Worm (Caenorhabditis elegans) whole organism, L4/young adult: ENCODE results near the gene C05G5.3.

Experiments used
- W03F9.2 ChIP-seq: fragments of 150-350 bp; optimal IDR thresholded peaks from 2 replicates; lab custom pipeline; 2014; ENCODE audit warnings: missing biosample characterization, missing genetic modification characterization
- dao-5 ChIP-seq: sonication (generic microtip); optimal IDR thresholded peaks from 2 replicates; lab custom pipeline; 2016; ENCODE audit warnings: missing genotype, missing genetic modification characterization, moderate library complexity, missing compliant biosample characterization
- him-1 ChIP-seq: sonication (generic microtip); optimal IDR thresholded peaks from 2 replicates; lab custom pipeline; 2016; ENCODE audit warnings: missing genotype, missing genetic modification reagents, missing genetic modification characterization, missing compliant biosample characterization

Gene C05G5.3

DNA sequence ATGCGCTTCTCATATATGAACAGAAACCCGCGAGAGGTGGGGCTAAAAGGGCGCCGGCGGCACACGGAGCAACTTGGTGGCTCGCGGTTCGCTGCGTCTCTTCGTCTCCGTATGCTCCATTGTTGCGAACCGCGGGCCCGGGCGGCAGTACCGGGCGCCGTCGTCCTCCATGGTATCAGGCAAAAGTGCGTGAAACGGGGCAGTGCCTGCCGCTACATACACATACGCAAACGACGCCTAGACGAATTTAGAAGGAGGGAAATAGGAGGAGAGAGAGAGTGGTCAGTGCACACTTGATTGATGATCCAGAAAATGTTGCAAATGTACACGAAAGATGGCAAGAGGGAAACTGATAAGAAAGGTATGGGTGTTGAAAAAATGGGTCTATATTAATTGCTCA lies 7.3 kb downstream of the C05G5.3 start:
- TF ChIP-seq dao-5 (tag; lab: Kevin White, UChicago) (no peak), W03F9.2 (tag; lab: Kevin White, UChicago) (no peak), him-1 (tag; lab: Kevin White, UChicago) (no peak)

DNA sequence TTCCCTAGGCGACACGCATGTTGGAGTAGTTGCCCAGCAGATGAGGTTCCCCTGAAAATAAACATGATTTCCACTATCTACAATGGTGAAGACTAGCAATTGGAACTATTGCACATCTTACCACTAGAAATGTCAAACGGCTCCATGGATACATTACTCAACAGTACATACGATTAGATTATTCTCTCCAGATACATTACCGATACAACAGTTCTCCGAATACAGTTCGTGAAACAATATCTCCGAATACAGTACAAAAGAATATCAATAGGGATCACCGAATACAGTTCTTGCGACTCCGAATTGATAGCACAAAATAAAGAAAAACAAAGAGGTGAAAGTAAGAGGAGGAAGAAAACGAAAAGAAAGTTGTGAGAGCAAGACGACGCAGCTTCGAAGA lies 8.0 kb downstream of the C05G5.3 start, which contains the start of gene C05G5.7:
Gene C05G5.7, minus strand, starts transcription at position 1 of the 400 bp plus-strand sequence.
- TF ChIP-seq dao-5 (tag; lab: Kevin White, UChicago): no peak
- no peak for TF ChIP-seq him-1 (tag; lab: Kevin White, UChicago)
- no peak for TF ChIP-seq W03F9.2 (tag; lab: Kevin White, UChicago)

DNA sequence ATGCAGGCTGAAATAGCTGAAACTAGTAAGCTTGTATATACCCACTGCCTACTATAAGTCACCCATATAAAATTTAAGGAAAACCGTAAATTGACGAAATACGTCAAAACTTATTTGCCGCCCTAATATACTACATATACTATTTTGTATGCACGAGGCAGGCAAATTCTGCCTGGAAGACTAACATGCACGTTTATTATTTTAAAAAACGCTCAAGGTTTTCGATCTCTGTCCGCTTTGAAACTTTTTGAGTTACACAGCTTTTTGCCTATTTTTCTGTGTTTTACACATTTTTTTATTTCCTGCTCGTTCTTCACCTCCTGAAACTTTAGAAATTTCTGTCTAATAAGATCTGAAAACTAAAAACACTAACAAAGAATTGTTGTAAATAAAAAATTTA lies 8.6 kb downstream of the C05G5.3 start:
- TF ChIP-seq W03F9.2 (tag; lab: Kevin White, UChicago): no peak
- no peak for TF ChIP-seq dao-5 (tag; lab: Kevin White, UChicago)
- no peak for TF ChIP-seq him-1 (tag; lab: Kevin White, UChicago)

DNA sequence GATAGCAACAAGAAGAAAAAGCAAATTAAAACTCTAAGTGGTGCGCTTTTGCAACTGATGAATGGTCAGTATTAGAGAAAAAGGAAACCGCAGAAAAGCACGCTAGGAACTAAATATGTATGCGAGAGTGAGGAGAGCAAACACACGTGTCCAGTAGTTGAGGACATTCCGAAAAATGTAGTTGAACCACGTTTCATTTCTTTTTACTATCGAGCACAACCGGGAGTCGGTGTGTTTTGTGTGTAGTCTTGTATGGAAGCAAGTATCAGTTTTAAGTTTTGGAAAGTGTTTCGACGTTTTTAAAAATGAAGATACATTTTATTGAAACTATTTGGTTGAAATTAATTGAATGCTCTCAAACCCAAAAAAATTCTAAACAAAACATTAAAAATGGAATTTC lies 11.8 kb downstream of the C05G5.3 start, which contains the start of gene C05G5.1:
Gene C05G5.1, minus strand, starts transcription at position 101 of the 400 bp plus-strand sequence.
- TF ChIP-seq dao-5 (tag; lab: Kevin White, UChicago) (no peak), W03F9.2 (tag; lab: Kevin White, UChicago) (no peak), him-1 (tag; lab: Kevin White, UChicago) (no peak)

DNA sequence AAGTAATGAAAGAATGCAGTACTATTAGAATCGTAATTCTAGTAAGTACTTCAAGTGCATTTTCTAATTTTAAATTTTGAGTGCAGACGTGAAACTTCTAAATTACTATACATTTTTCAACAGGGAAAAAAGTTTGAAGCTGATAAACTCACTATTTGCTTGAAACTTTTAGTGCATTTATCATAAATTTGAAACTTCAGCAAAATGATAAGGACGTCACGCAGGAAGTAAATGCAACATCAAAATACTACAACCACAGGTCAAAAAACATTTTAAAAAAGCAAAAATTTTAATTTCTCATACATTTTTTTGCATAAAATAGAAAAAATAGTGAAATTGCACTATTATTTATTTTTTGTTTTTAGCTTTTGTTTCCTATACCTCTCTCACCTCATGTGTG lies 12.3 kb downstream of the C05G5.3 start:
- TF ChIP-seq W03F9.2 (tag; lab: Kevin White, UChicago): no peak

DNA sequence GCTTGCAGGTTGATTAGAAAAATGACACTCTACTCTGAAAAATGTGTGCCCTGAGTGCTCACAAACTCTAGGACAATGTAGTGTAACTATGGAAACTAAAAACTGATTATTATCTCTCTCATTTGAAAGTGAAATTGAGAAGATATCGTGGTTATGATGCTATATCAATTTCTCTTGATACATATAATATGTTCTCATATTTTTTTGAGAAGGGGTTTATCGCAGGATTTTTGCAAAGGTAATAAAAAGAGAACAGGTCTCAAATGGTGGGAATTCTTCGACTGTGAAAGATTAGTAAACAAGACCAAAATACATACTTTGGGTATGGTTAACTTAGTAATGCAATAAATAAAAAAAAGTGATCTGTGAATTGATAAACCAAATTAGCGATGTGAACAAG lies 14.2 kb downstream of the C05G5.3 start:
- TF ChIP-seq dao-5 (tag; lab: Kevin White, UChicago) (no peak), W03F9.2 (tag; lab: Kevin White, UChicago) (no peak), him-1 (tag; lab: Kevin White, UChicago) (no peak)

DNA sequence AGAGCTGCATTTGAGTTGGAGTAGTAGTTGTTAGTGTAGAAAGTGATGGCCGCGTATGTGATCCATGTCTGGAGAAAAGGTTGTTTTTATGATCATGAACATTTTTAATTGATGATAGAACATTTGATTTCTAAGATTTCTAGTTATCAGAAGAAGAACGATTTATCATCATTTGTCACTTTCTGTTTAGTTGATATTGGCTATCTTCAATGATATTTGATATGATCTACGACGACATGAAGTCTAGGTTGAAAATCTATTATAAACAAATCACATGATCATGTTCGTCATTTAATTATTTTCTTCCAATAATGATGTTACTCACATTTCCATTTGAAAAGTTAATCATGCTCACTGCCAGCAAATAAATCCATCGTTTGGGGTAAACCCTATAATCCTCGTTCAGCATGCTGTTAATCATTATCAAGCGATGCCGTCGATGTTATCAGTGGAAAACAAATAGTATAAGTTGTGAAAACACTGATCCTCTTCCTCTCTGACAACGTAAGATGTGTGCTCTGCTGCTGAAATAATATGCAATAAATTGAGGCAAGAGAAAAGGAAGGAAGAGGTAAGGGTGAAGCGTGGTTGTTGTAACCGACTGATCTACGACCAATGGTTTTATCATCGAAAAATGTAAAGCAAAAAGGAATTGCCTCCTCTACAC lies 14.7 kb downstream of the C05G5.3 start:
- no peak for TF ChIP-seq him-1 (tag; lab: Kevin White, UChicago)
- no peak for TF ChIP-seq dao-5 (tag; lab: Kevin White, UChicago)
- no peak for TF ChIP-seq W03F9.2 (tag; lab: Kevin White, UChicago)

DNA sequence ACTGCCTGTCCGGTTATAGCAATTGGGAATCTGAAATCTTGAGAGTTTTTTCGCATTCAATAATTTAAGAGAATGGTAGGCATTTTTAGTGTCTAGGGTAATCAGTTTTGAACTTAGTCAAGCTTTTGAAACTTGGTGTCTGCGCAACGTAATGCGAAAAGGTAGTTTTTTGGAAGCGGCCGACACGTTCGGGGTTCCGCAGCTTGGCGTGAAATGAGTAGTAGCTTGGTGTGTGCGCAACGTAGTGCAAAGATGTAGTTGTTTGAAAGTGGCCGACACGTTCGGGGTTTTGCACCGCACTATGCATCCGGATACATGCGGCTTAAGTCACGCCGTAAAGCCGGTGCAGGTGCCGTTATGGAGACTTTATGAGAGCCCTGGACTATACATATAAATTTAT lies 15.6 kb downstream of the C05G5.3 start:
- no peak for TF ChIP-seq W03F9.2 (tag; lab: Kevin White, UChicago)
- no peak for TF ChIP-seq him-1 (tag; lab: Kevin White, UChicago)
- TF ChIP-seq dao-5 (tag; lab: Kevin White, UChicago): no peak

DNA sequence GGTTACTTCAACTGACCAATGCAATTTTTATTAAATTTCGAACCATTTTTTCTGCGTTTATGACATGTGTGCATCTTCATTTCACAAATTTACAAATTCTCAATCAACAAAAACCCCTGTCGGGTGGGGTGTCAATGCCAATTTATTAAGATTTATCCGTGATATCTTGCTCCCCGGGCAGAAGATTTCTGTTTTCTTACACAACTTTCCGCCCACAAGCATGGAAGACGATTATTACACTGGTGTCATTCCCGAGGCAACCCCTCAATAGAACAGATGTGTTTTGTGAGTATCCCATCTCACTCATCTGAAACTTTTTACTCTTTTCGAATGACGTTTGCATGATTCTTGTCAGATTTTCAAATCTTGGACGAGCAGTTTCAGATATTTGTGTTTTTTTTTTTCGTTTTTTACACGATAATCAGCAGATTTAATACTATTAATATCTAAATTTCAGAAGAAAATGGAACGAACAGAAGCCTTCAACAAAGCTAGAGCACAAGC lies 19.9 kb downstream of the C05G5.3 start, which contains the start of gene F33C8.4:
Gene F33C8.4, plus strand, starts transcription at position 454 of the 504 bp plus-strand sequence.
- no peak for TF ChIP-seq dao-5 (tag; lab: Kevin White, UChicago)
- TF ChIP-seq him-1 (tag; lab: Kevin White, UChicago): no peak
- TF ChIP-seq W03F9.2 (tag; lab: Kevin White, UChicago): no peak

DNA sequence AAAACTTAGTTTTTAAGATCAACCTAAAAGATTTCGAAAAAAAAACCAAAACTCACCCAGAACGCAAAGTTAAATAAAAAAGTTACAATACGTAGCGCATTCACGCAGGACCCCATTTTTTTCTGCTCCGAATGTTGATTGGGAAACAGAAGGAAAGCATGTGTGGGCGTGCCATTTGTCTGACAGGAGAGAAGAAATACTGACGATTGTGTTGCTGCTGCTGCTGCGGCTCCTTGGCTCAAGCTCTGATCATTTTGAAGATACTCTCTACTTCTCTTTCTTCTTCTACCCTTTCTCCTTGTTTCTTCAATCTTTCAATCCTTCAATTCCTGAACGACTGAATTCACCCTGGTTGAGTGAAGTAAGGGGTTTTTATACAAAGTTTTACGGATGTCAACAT lies 22.5 kb downstream of the C05G5.3 start, which contains the start of gene tsp-8:
Gene tsp-8, minus strand, starts transcription at position 185 of the 400 bp plus-strand sequence.
- TF ChIP-seq dao-5 (tag; lab: Kevin White, UChicago) (no peak), W03F9.2 (tag; lab: Kevin White, UChicago) (no peak), him-1 (tag; lab: Kevin White, UChicago) (no peak)

DNA sequence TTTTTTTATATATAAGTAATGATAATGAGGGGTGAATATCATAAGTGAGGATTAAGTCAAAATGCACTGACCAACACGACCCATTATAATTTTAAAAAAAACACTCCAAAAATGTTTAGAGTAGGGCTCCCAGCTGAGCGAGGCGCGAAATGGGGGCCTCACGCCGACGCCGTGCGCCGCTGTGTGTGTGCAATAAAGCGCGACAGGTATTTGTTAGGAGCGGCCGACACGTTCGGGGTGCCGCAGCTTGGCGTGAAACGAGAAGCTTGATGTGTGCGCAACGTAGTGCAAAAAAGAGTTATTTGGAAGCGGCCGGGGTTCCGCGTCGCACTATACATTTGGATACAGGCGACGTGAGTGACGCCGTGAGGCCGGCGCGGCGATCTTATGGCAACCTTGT lies 26.9 kb downstream of the C05G5.3 start:
- TF ChIP-seq dao-5 (tag; lab: Kevin White, UChicago): no peak
- no peak for TF ChIP-seq him-1 (tag; lab: Kevin White, UChicago)
- TF ChIP-seq W03F9.2 (tag; lab: Kevin White, UChicago): no peak

DNA sequence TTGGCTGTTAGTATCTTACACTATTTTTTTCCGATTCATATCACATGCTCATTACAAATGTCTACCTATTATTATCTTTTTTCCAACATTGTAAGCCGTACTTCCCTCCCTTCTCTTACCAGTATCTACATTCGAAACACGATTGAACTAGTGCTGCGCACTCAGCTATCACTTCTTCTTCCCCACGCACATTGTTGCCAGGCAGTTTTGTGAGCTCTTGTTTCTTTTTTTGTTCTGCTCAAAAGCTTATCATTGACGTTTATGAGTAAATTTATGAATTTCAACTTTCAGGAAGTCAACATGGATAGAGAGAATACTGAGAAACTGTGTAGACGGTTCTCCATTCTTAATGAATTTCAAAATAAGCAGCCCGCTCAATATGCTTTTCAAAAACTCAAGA lies 30.7 kb downstream of the C05G5.3 start, which contains the start of gene F33C8.2:
Gene F33C8.2, plus strand, starts transcription at position 301 of the 400 bp plus-strand sequence.
- no peak for TF ChIP-seq dao-5 (tag; lab: Kevin White, UChicago)

DNA sequence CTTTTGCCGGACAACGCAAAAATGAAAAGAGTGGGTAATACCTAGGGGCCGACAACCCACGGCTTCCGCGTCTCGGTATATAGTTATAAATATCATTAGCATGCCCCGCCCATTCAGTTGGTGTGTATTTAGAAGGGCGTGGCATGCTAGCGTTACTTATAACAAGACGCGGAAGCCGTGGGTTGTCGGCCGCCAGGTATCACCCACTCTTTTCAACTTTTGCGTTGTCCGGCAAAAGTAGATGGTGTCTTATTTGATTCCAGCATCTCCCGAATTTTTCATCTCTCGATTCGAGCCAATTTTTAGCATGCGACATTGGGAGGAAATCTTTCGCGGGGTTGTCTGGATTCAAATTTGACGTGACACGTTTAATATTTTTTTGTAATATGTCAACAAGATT lies 34.0 kb downstream of the C05G5.3 start:
- no peak for TF ChIP-seq him-1 (tag; lab: Kevin White, UChicago)
- no peak for TF ChIP-seq W03F9.2 (tag; lab: Kevin White, UChicago)
- TF ChIP-seq dao-5 (tag; lab: Kevin White, UChicago): no peak

DNA sequence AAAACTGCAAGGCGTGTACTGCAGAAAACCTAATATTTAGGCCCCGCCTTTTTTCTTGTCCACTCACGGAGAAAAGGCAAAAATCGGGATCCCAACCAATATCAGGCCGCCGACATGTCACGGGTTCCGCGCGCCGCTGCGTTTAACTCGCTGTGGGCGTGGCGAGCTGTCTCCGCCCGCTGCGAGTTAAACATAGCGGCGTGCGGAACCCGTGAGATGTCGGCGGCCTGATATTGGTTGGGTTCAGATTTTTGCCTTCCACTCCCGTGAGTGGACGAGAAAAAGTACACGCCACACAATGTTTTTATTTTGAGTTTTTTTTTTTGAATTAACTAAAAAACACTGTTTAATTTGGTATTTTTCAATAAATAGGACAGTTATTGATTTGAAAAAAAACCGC lies 36.4 kb downstream of the C05G5.3 start:
- TF ChIP-seq W03F9.2 (tag; lab: Kevin White, UChicago) (no peak), him-1 (tag; lab: Kevin White, UChicago) (no peak), dao-5 (tag; lab: Kevin White, UChicago) (no peak)
